Fruit fly (Drosophila melanogaster) whole organism, embryonic: ENCODE data around the gene heix.

Experiments
- Abd-B ChIP-seq: fragments of 200-800 bp; sonication (Bioruptor generic); optimal IDR thresholded peaks from 2 replicates; lab custom pipeline; 2018; ENCODE audit warnings: missing biosample characterization, mild to moderate bottlenecking, missing genetic modification characterization, moderate library complexity
- Antp ChIP-seq: fragments of 200-800 bp; sonication (Bioruptor generic); optimal IDR thresholded peaks from 3 replicates; lab custom pipeline; 2016; ENCODE audit warnings: missing biosample characterization, missing genetic modification characterization
- BEAF-32 ChIP-seq: fragments of 200-800 bp; sonication (Bioruptor generic); optimal IDR thresholded peaks from 3 replicates; lab custom pipeline; 2017; ENCODE audit warnings: missing biosample characterization, missing genetic modification characterization, mild to moderate bottlenecking, moderate library complexity, missing genetic modification reagents
- BtbVII ChIP-seq: fragments of 200-800 bp; sonication (Bioruptor generic); optimal IDR thresholded peaks from 3 replicates; lab custom pipeline; 2017; ENCODE audit warnings: missing biosample characterization, mild to moderate bottlenecking, missing genetic modification characterization
- CG10431 ChIP-seq: fragments of 200-800 bp; sonication (Bioruptor generic); optimal IDR thresholded peaks from 3 replicates; lab custom pipeline; 2018; ENCODE audit warnings: missing biosample characterization, mild to moderate bottlenecking, missing genetic modification characterization
- CG10959 ChIP-seq: fragments of 200-800 bp; sonication (Bioruptor generic); IDR thresholded peaks from 2 replicates; pipeline ENCODE4 v1.3.6; 2022; ENCODE audit warnings: missing biosample characterization, missing genetic modification characterization
- CG11247 ChIP-seq: fragments of 200-800 bp; sonication (Bioruptor generic); IDR thresholded peaks from 2 replicates; pipeline ENCODE4 v1.3.6; 2022; ENCODE audit warnings: missing biosample characterization, missing genetic modification characterization
- CG11504 ChIP-seq: fragments of 200-800 bp; sonication (Bioruptor generic); optimal IDR thresholded peaks from 3 replicates; lab custom pipeline; 2019; ENCODE audit warnings: missing biosample characterization, mild to moderate bottlenecking, missing genetic modification characterization, moderate library complexity
- CG11560 ChIP-seq: fragments of 200-800 bp; sonication (Bioruptor generic); IDR thresholded peaks from 3 replicates; pipeline ENCODE4 v1.3.6; 2022; ENCODE audit warnings: missing biosample characterization, missing genetic modification characterization
- CG15514 ChIP-seq: fragments of 200-800 bp; sonication (Bioruptor generic); optimal IDR thresholded peaks from 3 replicates; lab custom pipeline; 2017; ENCODE audit warnings: missing biosample characterization, missing genetic modification characterization, mild to moderate bottlenecking, moderate library complexity, missing genetic modification reagents
- CG1603 ChIP-seq: fragments of 200-800 bp; sonication (Bioruptor generic); optimal IDR thresholded peaks from 2 replicates; lab custom pipeline; 2019; ENCODE audit warnings: missing biosample characterization, mild to moderate bottlenecking, missing genetic modification characterization, moderate library complexity
- CG1647 ChIP-seq: fragments of 200-800 bp; sonication (Bioruptor generic); optimal IDR thresholded peaks from 3 replicates; lab custom pipeline; 2016; ENCODE audit warnings: missing biosample characterization, missing genetic modification characterization
- CG17361 ChIP-seq: fragments of 200-800 bp; sonication (Bioruptor generic); IDR thresholded peaks from 3 replicates; pipeline ENCODE4 v1.3.6; 2022; ENCODE audit warnings: missing biosample characterization, missing genetic modification characterization
- CG1792 ChIP-seq: fragments of 200-800 bp; sonication (Bioruptor generic); optimal IDR thresholded peaks from 2 replicates; lab custom pipeline; 2016; ENCODE audit warnings: missing biosample characterization, missing genetic modification characterization
- CG2678 ChIP-seq: fragments of 200-800 bp; sonication (Bioruptor generic); optimal IDR thresholded peaks from 3 replicates; lab custom pipeline; 2019; ENCODE audit warnings: missing biosample characterization, mild to moderate bottlenecking, missing genetic modification characterization, moderate library complexity
- CG2712 ChIP-seq: fragments of 200-800 bp; optimal IDR thresholded peaks from 3 replicates; lab custom pipeline; 2019; ENCODE audit warnings: missing biosample characterization, mild to moderate bottlenecking, missing genetic modification characterization, moderate library complexity
- CG30020 ChIP-seq: fragments of 200-800 bp; optimal IDR thresholded peaks from 2 replicates; lab custom pipeline; 2019; ENCODE audit warnings: missing biosample characterization, mild to moderate bottlenecking, missing genetic modification characterization, moderate library complexity
- CG3847 ChIP-seq: fragments of 200-800 bp; sonication (Bioruptor generic); IDR thresholded peaks from 2 replicates; pipeline ENCODE4 v1.3.6; 2022; ENCODE audit warnings: missing biosample characterization, missing genetic modification characterization
- CG7786 ChIP-seq: fragments of 200-800 bp; sonication (Bioruptor generic); optimal IDR thresholded peaks from 2 replicates; lab custom pipeline; 2016; ENCODE audit warnings: missing biosample characterization, missing genetic modification characterization
- CG8089 ChIP-seq: fragments of 200-800 bp; sonication (Bioruptor generic); optimal IDR thresholded peaks from 3 replicates; lab custom pipeline; 2016; ENCODE audit warnings: missing biosample characterization, missing genetic modification characterization
- CTCF ChIP-seq: fragments of 200-800 bp; sonication (Bioruptor generic); optimal IDR thresholded peaks from 2 replicates; lab custom pipeline; 2017; ENCODE audit warnings: missing biosample characterization, mild to moderate bottlenecking, missing genetic modification characterization, moderate library complexity
- Chrac-16 ChIP-seq: fragments of 200-800 bp; sonication (Bioruptor generic); optimal IDR thresholded peaks from 3 replicates; lab custom pipeline; 2016; ENCODE audit warnings: missing biosample characterization, missing genetic modification characterization
- D19B ChIP-seq: fragments of 200-800 bp; sonication (Bioruptor generic); optimal IDR thresholded peaks from 2 replicates; lab custom pipeline; 2017; ENCODE audit warnings: missing biosample characterization, mild to moderate bottlenecking, missing genetic modification characterization
- Deaf1 ChIP-seq: fragments of 200-800 bp; optimal IDR thresholded peaks from 3 replicates; lab custom pipeline; 2019; ENCODE audit warnings: missing biosample characterization, mild to moderate bottlenecking, missing genetic modification characterization, moderate library complexity
- ERR ChIP-seq: fragments of 200-800 bp; sonication (Bioruptor generic); optimal IDR thresholded peaks from 2 replicates; lab custom pipeline; 2016; ENCODE audit warnings: missing biosample characterization, missing genetic modification characterization
- Elba2 ChIP-seq: fragments of 200-800 bp; sonication (Bioruptor generic); optimal IDR thresholded peaks from 3 replicates; lab custom pipeline; 2016; ENCODE audit warnings: missing biosample characterization, missing genetic modification characterization
- Fer1 ChIP-seq: fragments of 200-800 bp; sonication (Bioruptor generic); optimal IDR thresholded peaks from 2 replicates; lab custom pipeline; 2017; ENCODE audit warnings: missing biosample characterization, mild to moderate bottlenecking, missing genetic modification characterization
- HLH3B ChIP-seq: fragments of 200-800 bp; sonication (Bioruptor generic); IDR thresholded peaks from 2 replicates; pipeline ENCODE4 v1.3.6; 2022; ENCODE audit warnings: missing biosample characterization, missing genetic modification characterization
- Hand ChIP-seq: fragments of 200-800 bp; sonication (Bioruptor generic); optimal IDR thresholded peaks from 2 replicates; lab custom pipeline; 2017; ENCODE audit warnings: mild to moderate bottlenecking, missing biosample characterization, missing genetic modification reagents, missing genetic modification characterization
- HmgD ChIP-seq: fragments of 200-800 bp; sonication (Bioruptor generic); optimal IDR thresholded peaks from 3 replicates; lab custom pipeline; 2016; ENCODE audit warnings: missing biosample characterization, missing genetic modification characterization
- MESR4 ChIP-seq: fragments of 200-800 bp; sonication (Bioruptor generic); optimal IDR thresholded peaks from 2 replicates; lab custom pipeline; 2018; ENCODE audit warnings: missing biosample characterization, mild to moderate bottlenecking, missing genetic modification characterization, moderate library complexity
- Myb ChIP-seq: fragments of 200-800 bp; sonication (Bioruptor generic); optimal IDR thresholded peaks from 2 replicates; lab custom pipeline; 2016; ENCODE audit warnings: missing biosample characterization, missing genetic modification characterization
- NFAT ChIP-seq: fragments of 200-800 bp; sonication (Bioruptor generic); IDR thresholded peaks from 2 replicates; pipeline ENCODE4 v1.3.6; 2022; ENCODE audit warnings: missing biosample characterization, missing genetic modification characterization
- Rfx ChIP-seq: fragments of 200-800 bp; sonication (Bioruptor generic); IDR thresholded peaks from 2 replicates; pipeline ENCODE4 v1.3.6; 2022; ENCODE audit warnings: missing biosample characterization, missing genetic modification characterization
- Sin3A ChIP-seq: fragments of >200 bp; optimal IDR thresholded peaks from 2 replicates; lab custom pipeline; 2018
- YL-1 ChIP-seq: fragments of 200-800 bp; sonication (Bioruptor generic); optimal IDR thresholded peaks from 3 replicates; lab custom pipeline; 2017; ENCODE audit warnings: missing biosample characterization, mild to moderate bottlenecking, missing genetic modification characterization
- ab ChIP-seq: fragments of 200-800 bp; sonication (Bioruptor generic); optimal IDR thresholded peaks from 2 replicates; lab custom pipeline; 2016; ENCODE audit warnings: missing biosample characterization, missing genetic modification characterization
- ash1 ChIP-seq: fragments of 200-800 bp; sonication (Bioruptor generic); optimal IDR thresholded peaks from 2 replicates; lab custom pipeline; 2018; ENCODE audit warnings: missing biosample characterization, mild to moderate bottlenecking, missing genetic modification characterization
- ato ChIP-seq: fragments of 200-800 bp; sonication (Bioruptor generic); IDR thresholded peaks from 2 replicates; pipeline ENCODE4 v1.3.6; 2022; ENCODE audit warnings: missing biosample characterization, missing genetic modification characterization; ENCODE audit not compliant: partially characterized antibody
- fu2 ChIP-seq: fragments of 200-800 bp; sonication (Bioruptor generic); optimal IDR thresholded peaks from 2 replicates; lab custom pipeline; 2016; ENCODE audit warnings: missing biosample characterization, missing genetic modification characterization
- gro ChIP-seq: fragments of 200-800 bp; sonication (Bioruptor generic); optimal IDR thresholded peaks from 2 replicates; lab custom pipeline; 2016; ENCODE audit warnings: missing biosample characterization, missing genetic modification characterization
- gsb-n ChIP-seq: fragments of 200-800 bp; sonication (Bioruptor generic); optimal IDR thresholded peaks from 3 replicates; lab custom pipeline; 2018; ENCODE audit warnings: missing biosample characterization, mild to moderate bottlenecking, missing genetic modification characterization
- h ChIP-seq: fragments of >200 bp; optimal IDR thresholded peaks from 2 replicates; lab custom pipeline; 2017
- hkb ChIP-seq, 2 experiments: fragments of 200-800 bp in 1 of 2; fragments of >200 bp in 1 of 2; sonication (Bioruptor generic) in 1 of 2; IDR thresholded peaks in 1 of 2; optimal IDR thresholded peaks in 1 of 2; 2 replicates each; pipeline versions ENCODE4 v1.3.6 to Lab custom; 2017 to 2022; ENCODE audit warnings: missing biosample characterization in 1 of 2, missing genetic modification characterization in 1 of 2
- knrl ChIP-seq: fragments of 200-800 bp; sonication (Bioruptor generic); IDR thresholded peaks from 3 replicates; pipeline ENCODE4 v1.3.6; 2022; ENCODE audit warnings: missing biosample characterization, missing genetic modification characterization; ENCODE audit not compliant: partially characterized antibody
- lola ChIP-seq, 3 experiments: fragments of >200 bp in 2 of 3; fragments of 200-800 bp in 1 of 3; sonication (Bioruptor generic) in 1 of 3; optimal IDR thresholded peaks; 2 replicates each; lab custom pipeline; 2017 to 2019; ENCODE audit warnings: missing biosample characterization in 3 of 3, missing genetic modification characterization in 3 of 3, mild to moderate bottlenecking in 1 of 3, moderate library complexity in 1 of 3
- mirr ChIP-seq: fragments of 200-800 bp; sonication (Bioruptor generic); optimal IDR thresholded peaks from 3 replicates; lab custom pipeline; 2018; ENCODE audit warnings: missing biosample characterization, mild to moderate bottlenecking, missing genetic modification characterization
- pan ChIP-seq, 4 experiments: fragments of >200 bp in 3 of 4; fragments of 200-800 bp in 1 of 4; sonication (Bioruptor generic) in 1 of 4; optimal IDR thresholded peaks in 3 of 4; IDR thresholded peaks in 1 of 4; 2 replicates each; pipeline versions ENCODE4 v1.3.6 to Lab custom; 2017 to 2022; ENCODE audit warnings: missing biosample characterization in 2 of 4, missing genetic modification characterization in 2 of 4, mixed read lengths in 1 of 4
- pho ChIP-seq: fragments of 200-800 bp; sonication (Bioruptor generic); optimal IDR thresholded peaks from 2 replicates; lab custom pipeline; 2016; ENCODE audit warnings: missing biosample characterization, missing genetic modification characterization
- sima ChIP-seq: fragments of 200-800 bp; sonication (Bioruptor generic); optimal IDR thresholded peaks from 2 replicates; lab custom pipeline; 2016; ENCODE audit warnings: missing biosample characterization, missing genetic modification characterization
- sqz ChIP-seq: fragments of 200-800 bp; sonication (Bioruptor generic); optimal IDR thresholded peaks from 3 replicates; lab custom pipeline; 2018; ENCODE audit warnings: missing biosample characterization, mild to moderate bottlenecking, missing genetic modification characterization
- sug ChIP-seq: fragments of 200-800 bp; optimal IDR thresholded peaks from 2 replicates; lab custom pipeline; 2019; ENCODE audit warnings: missing biosample characterization, mild to moderate bottlenecking, missing genetic modification characterization, moderate library complexity

Gene heix

DNA sequence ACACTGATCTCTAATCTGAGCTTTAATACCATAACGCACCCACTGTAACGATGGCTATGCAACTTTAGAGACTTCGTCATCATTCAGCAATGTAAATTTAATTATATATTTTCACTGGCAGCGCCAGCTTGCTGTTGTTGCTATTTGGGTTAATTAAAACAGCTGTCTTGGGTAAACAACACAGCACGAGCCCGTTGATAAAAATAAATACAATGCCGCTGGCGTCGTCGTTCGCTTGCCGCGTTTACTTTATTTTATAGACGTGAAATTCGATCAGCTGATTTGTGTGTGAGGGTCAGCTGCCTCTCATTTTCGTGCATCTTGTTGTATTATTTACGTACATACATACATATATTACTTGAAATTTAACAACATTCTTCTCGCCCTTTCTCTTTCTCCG is 26.9 kb downstream of the heix start (continued):
- TF ChIP-seq ab (peak; percentile 6), CTCF (GFP tag; lab: Kevin White, UChicago) (no peak), sqz (GFP tag; lab: Kevin White, UChicago) (no peak), Deaf1 (tag; lab: Kevin White, UChicago) (no peak), sima (GFP tag; lab: Kevin White, UChicago) (no peak), HLH3B (GFP tag; lab: Robert Waterston, UW) (peak; percentile 11; the same call in 1 of the 2 replicates), ato (GFP tag; lab: Robert Waterston, UW) (no peak), Elba2 (no peak), Hand (GFP tag; lab: Kevin White, UChicago) (peak; percentile 29), hkb (optimal IDR thresholded peaks at IDR 0.05; lab: Kevin White, UChicago) (no peak), hkb (GFP tag; IDR thresholded peaks at IDR 0.05; lab: Robert Waterston, UW) (no peak), CG11560 (no peak), mirr (GFP tag; lab: Kevin White, UChicago) (peak; percentile 56), CG1647 (GFP tag; lab: Kevin White, UChicago) (no peak), knrl (GFP tag; lab: Robert Waterston, UW) (no peak), Fer1 (peak; percentile 67), lola (GFP tag; optimal IDR thresholded peaks at IDR 0.05; lab: Kevin White, UChicago) (no peak), CG7786 (GFP tag; lab: Kevin White, UChicago) (no peak), MESR4 (GFP tag; lab: Kevin White, UChicago) (no peak), CG1603 (tag; lab: Kevin White, UChicago) (peak; percentile 43), BEAF-32 (GFP tag; lab: Kevin White, UChicago) (no peak), CG10959 (no peak), CG2678 (peak; percentile 52), CG3847 (GFP tag; lab: Robert Waterston, UW) (no peak), gro (GFP tag; lab: Kevin White, UChicago) (no peak), h (no peak), BtbVII (GFP tag; lab: Kevin White, UChicago) (peak; percentile 46), Sin3A (no peak), CG1792 (GFP tag; lab: Kevin White, UChicago) (no peak), NFAT (GFP tag; lab: Robert Waterston, UW) (no peak), CG11504 (tag; lab: Kevin White, UChicago) (peak; percentile 18), ERR (GFP tag; lab: Kevin White, UChicago) (no peak), D19B (GFP tag; lab: Kevin White, UChicago) (no peak), CG8089 (GFP tag; lab: Kevin White, UChicago) (no peak), Rfx (peak; percentile 32; the same call in 1 of the 2 replicates), CG10431 (peak; percentile 34), CG11247 (GFP tag; lab: Robert Waterston, UW) (peak; percentile 23; the same call in 1 of the 2 replicates), Chrac-16 (no peak), Myb (GFP tag; lab: Kevin White, UChicago) (no peak), sug (tag; lab: Kevin White, UChicago) (peak; percentile 30), CG15514 (peak; percentile 67), CG30020 (tag; lab: Kevin White, UChicago) (no peak), CG17361 (GFP tag; lab: Robert Waterston, UW) (no peak), CG2712 (tag; lab: Kevin White, UChicago) (peak; percentile 2), HmgD (GFP tag; lab: Kevin White, UChicago) (no peak), pho (no peak), ash1 (peak; percentile 48), fu2 (GFP tag; lab: Kevin White, UChicago) (no peak), YL-1 (GFP tag; lab: Kevin White, UChicago) (no peak), Antp (no peak), pan (optimal IDR thresholded peaks at IDR 0.05; lab: Kevin White, UChicago) (no peak), pan (GFP tag; optimal IDR thresholded peaks at IDR 0.05 in 1 of 2, IDR thresholded peaks at IDR 0.05 in 1 of 2) (no peak), gsb-n (tag; lab: Kevin White, UChicago) (no peak), Abd-B (GFP tag; lab: Kevin White, UChicago) (no peak)
